Worm (Caenorhabditis elegans) whole organism, midembryonic: ENCODE data around the gene M01F1.9.

Experiments
- klf-2 ChIP-seq: fragments of 200-800 bp; sonication (Bioruptor generic); conservative IDR thresholded peaks from 2 replicates; pipeline ENCODE4 v1.3.6; 2022; ENCODE audit warnings: missing genetic modification reagents, missing genetic modification characterization, missing compliant biosample characterization
- ref-1 ChIP-seq: fragments of 200-800 bp; sonication (Bioruptor generic); conservative IDR thresholded peaks from 2 replicates; pipeline ENCODE4 v1.3.6; 2022; ENCODE audit warnings: missing genetic modification reagents, missing genetic modification characterization, missing compliant biosample characterization
- ztf-23 ChIP-seq: fragments of 200-800 bp; sonication (Bioruptor generic); IDR thresholded peaks from 2 replicates; pipeline ENCODE4 v1.3.6; 2022; ENCODE audit warnings: missing genetic modification reagents, missing genetic modification characterization, missing compliant biosample characterization
- ztf-29 ChIP-seq: fragments of 200-800 bp; sonication (Bioruptor generic); IDR thresholded peaks from 2 replicates; pipeline ENCODE4 v1.3.6; 2022; ENCODE audit warnings: missing genetic modification reagents, missing genetic modification characterization, missing compliant biosample characterization

DNA sequence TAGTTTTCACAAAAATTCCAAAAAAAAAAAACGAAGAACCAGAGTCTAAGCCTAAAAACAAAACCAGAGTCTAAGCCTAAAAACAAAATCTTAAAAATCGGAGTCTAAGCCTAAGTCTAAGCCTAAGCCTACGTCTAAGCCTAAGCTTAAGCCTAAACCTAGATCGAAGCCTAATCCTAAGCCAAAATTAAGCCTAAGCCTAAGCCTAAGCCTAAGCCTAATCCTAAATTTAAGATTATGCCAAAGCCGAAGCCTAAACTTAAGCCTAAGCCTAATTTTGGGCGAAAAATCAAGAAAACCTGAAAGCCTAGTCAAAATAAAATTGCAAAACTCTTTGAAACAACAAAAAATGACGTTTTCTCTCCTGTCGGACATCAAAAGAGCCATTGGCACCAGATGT is 21.5 kb downstream of the M01F1.9 start:
- no peak for TF ChIP-seq ref-1 (GFP tag; lab: Robert Waterston, UW)
- no peak for TF ChIP-seq klf-2
- TF ChIP-seq ztf-23 (GFP tag; lab: Robert Waterston, UW) = no peak
- TF ChIP-seq ztf-29 (GFP tag; lab: Robert Waterston, UW) = no peak
